Worm (Caenorhabditis elegans): ENCODE results near the gene nspa-8.

nspa-8 gene

DNA sequence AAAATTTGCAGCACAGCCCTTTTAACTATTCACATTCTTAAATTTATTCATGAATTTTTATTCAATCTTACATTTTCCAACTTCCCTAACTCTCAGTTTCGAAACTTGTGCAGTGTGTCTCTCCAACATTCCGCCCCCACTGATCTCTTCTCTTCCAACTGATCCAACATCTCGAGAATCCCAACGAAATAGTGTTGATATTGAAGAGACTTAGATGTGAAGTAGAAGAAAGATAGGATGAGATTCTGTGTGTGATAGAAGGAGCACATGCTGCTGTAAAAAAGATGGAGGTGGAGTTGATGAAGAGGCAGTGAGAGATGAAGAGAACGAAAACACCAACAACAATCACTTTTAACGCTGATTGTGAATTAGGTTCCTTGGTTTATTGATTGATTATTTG is 6.5 kb downstream of the nspa-8 start (continued):
- TF ChIP-seq egrh-3 (GFP tag; IDR thresholded peaks at IDR 0.05) = no peak

DNA sequence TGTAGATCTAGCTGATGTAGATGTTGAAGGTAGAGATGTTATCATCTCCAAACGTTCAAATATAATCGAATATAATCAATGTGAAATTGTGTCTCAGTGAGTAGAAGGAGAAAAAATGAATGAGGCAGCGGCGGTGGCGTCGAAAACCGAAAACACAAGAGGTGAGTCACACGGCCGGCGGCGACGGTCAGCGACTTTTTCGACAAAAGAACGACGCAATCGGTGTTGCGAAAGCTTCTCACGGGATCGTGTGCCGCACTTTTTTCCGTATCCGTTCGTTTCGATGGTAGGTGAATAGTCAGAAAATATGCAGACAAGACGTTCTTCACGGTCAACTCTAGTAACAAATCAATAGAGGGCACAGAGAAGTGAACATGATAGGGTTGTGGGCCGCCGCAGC is 11.4 kb downstream of the nspa-8 start, which contains the start of gene rin-1:
Gene rin-1 (minus strand): TSS at position 101 of the 400 bp plus-strand sequence.
- no peak for TF ChIP-seq dpff-1 (tag; optimal IDR thresholded peaks at IDR 0.05)
- TF ChIP-seq ceh-100 (GFP tag; IDR thresholded peaks at IDR 0.05) = no peak
- TF ChIP-seq K12H6.12 (tag; optimal IDR thresholded peaks at IDR 0.05) = no peak
- no peak for TF ChIP-seq F39B2.1 (GFP tag; IDR thresholded peaks at IDR 0.05)
- no peak for TF ChIP-seq Y53G8AR.9 (GFP tag; conservative IDR thresholded peaks at IDR 0.05)
- no peak for TF ChIP-seq ets-4 (GFP tag; optimal IDR thresholded peaks at IDR 0.05)
- TF ChIP-seq ztf-6 (GFP tag; IDR thresholded peaks at IDR 0.05) = no peak
- no peak for TF ChIP-seq pha-4 (tag; optimal IDR thresholded peaks at IDR 0.05)
- TF ChIP-seq Y56A3A.18 (GFP tag; IDR thresholded peaks at IDR 0.05) = no peak
- TF ChIP-seq K11D2.4 (GFP tag; IDR thresholded peaks at IDR 0.05) = no peak
- TF ChIP-seq ceh-79 (tag; optimal IDR thresholded peaks at IDR 0.05) = no peak
- TF ChIP-seq egl-44 (GFP tag; IDR thresholded peaks at IDR 0.05) = no peak
- no peak for TF ChIP-seq nhr-80 (tag; optimal IDR thresholded peaks at IDR 0.05)
- TF ChIP-seq ztf-22 (GFP tag; optimal IDR thresholded peaks at IDR 0.05) = no peak
- no peak for TF ChIP-seq atf-7 (tag; optimal IDR thresholded peaks at IDR 0.05)
- TF ChIP-seq rcor-1 (GFP tag; IDR thresholded peaks at IDR 0.05) = no peak
- TF ChIP-seq C17E4.6 (GFP tag; IDR thresholded peaks at IDR 0.05) = no peak

DNA sequence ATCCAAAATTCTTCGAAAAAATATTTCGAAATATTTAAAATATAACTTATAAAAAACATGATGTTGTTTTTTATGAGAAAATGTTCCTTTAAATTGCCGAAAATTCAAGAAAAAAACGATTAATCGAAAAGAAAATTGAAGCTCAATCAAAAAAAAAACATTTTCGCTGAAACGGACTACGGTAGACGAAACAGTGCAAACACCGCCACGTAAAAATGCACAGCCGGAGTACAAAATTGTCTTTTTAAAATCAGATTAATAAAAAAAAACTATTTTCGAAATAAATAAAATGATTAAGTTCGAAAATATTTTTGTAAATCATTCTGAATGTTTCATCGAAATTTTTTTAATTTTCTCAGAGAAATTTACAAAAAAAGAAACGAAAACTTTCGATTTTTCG is 13.3 kb downstream of the nspa-8 start:
- TF ChIP-seq nhr-120 (GFP tag; IDR thresholded peaks at IDR 0.05) (no peak), hlh-12 (tag; optimal IDR thresholded peaks at IDR 0.05) (no peak)

DNA sequence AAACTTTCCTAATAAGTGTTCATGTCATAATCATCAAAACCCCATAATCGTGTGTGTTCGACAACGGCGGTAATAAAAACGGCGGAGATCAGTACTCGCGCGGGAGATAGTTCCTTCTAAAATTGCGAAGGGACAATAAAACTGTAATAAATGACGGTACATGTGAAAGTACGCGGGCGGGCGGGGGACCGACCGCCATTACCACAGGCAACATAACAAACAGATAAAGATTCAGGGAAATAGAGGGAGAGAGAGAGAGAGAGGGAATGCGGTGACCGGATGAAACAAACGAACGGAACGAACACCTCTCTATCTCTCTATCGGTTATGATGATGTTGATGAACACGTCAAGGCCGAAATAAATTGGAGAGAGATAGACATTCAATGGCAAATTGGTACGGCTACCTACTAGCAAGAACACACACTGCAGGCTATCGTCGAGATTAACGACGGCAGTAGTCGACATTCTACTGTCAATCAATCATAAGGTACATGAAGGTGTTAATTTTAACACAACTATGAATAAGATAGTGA is 20.6 kb downstream of the nspa-8 start:
- TF ChIP-seq snpc-3.4 (tag; optimal IDR thresholded peaks at IDR 0.05) = no peak
- TF ChIP-seq efl-1 (GFP tag; optimal IDR thresholded peaks at IDR 0.05) = no peak
- no peak for TF ChIP-seq B0261.1 (tag; optimal IDR thresholded peaks at IDR 0.05)
- TF ChIP-seq ekl-4 (GFP tag; IDR thresholded peaks at IDR 0.05) = no peak
- no peak for TF ChIP-seq rcor-1 (GFP tag; IDR thresholded peaks at IDR 0.05)
- no peak for TF ChIP-seq F10E7.11 (tag; optimal IDR thresholded peaks at IDR 0.05)
- no peak for TF ChIP-seq ceh-91 (GFP tag; IDR thresholded peaks at IDR 0.05)
- TF ChIP-seq xnd-1 (tag; optimal IDR thresholded peaks at IDR 0.05) = no peak
- no peak for TF ChIP-seq madf-10 (tag; optimal IDR thresholded peaks at IDR 0.05)
- no peak for TF ChIP-seq C17E4.6 (GFP tag; IDR thresholded peaks at IDR 0.05)
- TF ChIP-seq cebp-1 (GFP tag; IDR thresholded peaks at IDR 0.05) = no peak
- TF ChIP-seq cebp-1 (tag; optimal IDR thresholded peaks at IDR 0.05) = no peak
- TF ChIP-seq bed-1 (GFP tag; IDR thresholded peaks at IDR 0.05) = no peak
- no peak for TF ChIP-seq ceh-40 (GFP tag; IDR thresholded peaks at IDR 0.05)
- TF ChIP-seq hrde-1 (tag; optimal IDR thresholded peaks at IDR 0.05; ENCODE audit: borderline replicate concordance) = no peak

DNA sequence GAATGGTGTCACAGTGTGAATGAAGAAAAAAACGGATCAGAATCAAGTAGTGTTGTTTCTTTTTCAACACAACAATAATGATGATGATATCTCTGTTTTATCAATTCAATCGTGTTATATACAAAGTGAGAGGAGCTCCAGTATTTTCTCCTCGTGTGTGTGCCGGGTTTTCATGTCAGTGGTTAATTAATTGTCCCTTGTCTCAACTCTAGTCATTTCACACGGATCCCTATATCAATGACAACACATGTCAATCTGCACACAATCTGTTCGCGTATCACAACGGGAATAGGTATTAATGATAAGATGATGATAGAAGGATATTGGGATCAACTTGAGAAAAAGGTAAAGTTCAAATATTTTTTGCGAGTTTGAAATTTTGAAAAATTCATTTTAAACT is 26.4 kb downstream of the nspa-8 start:
- no peak for TF ChIP-seq Y79H2A.3 (GFP tag; conservative IDR thresholded peaks at IDR 0.05)
- no peak for TF ChIP-seq tbx-9 (tag; optimal IDR thresholded peaks at IDR 0.05; ENCODE audit: borderline replicate concordance)
- TF ChIP-seq F39B2.1 (GFP tag; IDR thresholded peaks at IDR 0.05) = no peak
- no peak for TF ChIP-seq bed-2 (GFP tag; IDR thresholded peaks at IDR 0.05)
- TF ChIP-seq K11D2.4 (GFP tag; IDR thresholded peaks at IDR 0.05) = no peak
- no peak for TF ChIP-seq ztf-25 (GFP tag; IDR thresholded peaks at IDR 0.05)
- no peak for TF ChIP-seq snpc-3.4 (tag; optimal IDR thresholded peaks at IDR 0.05)
- no peak for TF ChIP-seq xnd-1 (tag; optimal IDR thresholded peaks at IDR 0.05)
- TF ChIP-seq ceh-100 (GFP tag; IDR thresholded peaks at IDR 0.05) = no peak
- TF ChIP-seq efl-1 (GFP tag; optimal IDR thresholded peaks at IDR 0.05) = no peak
